Worm (Caenorhabditis elegans) whole organism, L4 larva: ENCODE data around the gene C06C3.10.
A peak's percentile ranks its signal among the peaks of the same experiment; 100 is the strongest.

Source experiments
- D1046.2 ChIP-seq: fragments of 200-800 bp; sonication (Bioruptor generic); IDR thresholded peaks from 2 replicates; pipeline ENCODE4 v1.3.6; 2022; ENCODE audit warnings: missing genetic modification characterization, missing compliant biosample characterization
- F26F4.8 ChIP-seq: fragments of 200-800 bp; sonication (Bioruptor generic); conservative IDR thresholded peaks from 2 replicates; pipeline ENCODE4 v1.3.6; 2022; ENCODE audit warnings: missing genetic modification characterization, missing compliant biosample characterization
- F37D6.2 ChIP-seq: sonication (generic microtip); optimal IDR thresholded peaks from 2 replicates; lab custom pipeline; 2016; ENCODE audit warnings: mild to moderate bottlenecking, missing genetic modification characterization, missing compliant biosample characterization
- F44E2.7 ChIP-seq: fragments of 200-800 bp; sonication (Bioruptor generic); IDR thresholded peaks from 2 replicates; pipeline ENCODE4 v2.1.2; 2022; ENCODE audit warnings: missing genetic modification characterization, missing compliant biosample characterization
- R02D3.7 ChIP-seq: fragments of 150-350 bp; sonication (generic microtip); optimal IDR thresholded peaks from 3 replicates; lab custom pipeline; 2014; ENCODE audit warnings: missing biosample characterization, missing genetic modification characterization
- T20F7.1 ChIP-seq: fragments of 200-800 bp; sonication (Bioruptor generic); optimal IDR thresholded peaks from 2 replicates; lab custom pipeline; 2018; ENCODE audit warnings: mild to moderate bottlenecking, missing genetic modification characterization, missing compliant biosample characterization
- Y48G9A.11 ChIP-seq: fragments of 200-800 bp; sonication (Bioruptor generic); IDR thresholded peaks from 2 replicates; pipeline ENCODE4 v1.3.6; 2022; ENCODE audit warnings: missing genetic modification reagents, missing genetic modification characterization, missing compliant biosample characterization
- Y5F2A.4 ChIP-seq: fragments of 200-800 bp; sonication (Bioruptor generic); optimal IDR thresholded peaks from 2 replicates; lab custom pipeline; 2018; ENCODE audit warnings: mild to moderate bottlenecking, missing genetic modification characterization, missing compliant biosample characterization
- Y75B8A.6 ChIP-seq: fragments of 200-800 bp; sonication (Bioruptor generic); IDR thresholded peaks from 2 replicates; pipeline ENCODE4 v1.3.6; 2022; ENCODE audit warnings: missing genetic modification reagents, missing genetic modification characterization, missing compliant biosample characterization
- ZK546.5 ChIP-seq, 2 experiments: sonication (generic microtip); optimal IDR thresholded peaks; 2 replicates each; lab custom pipeline; 2017; ENCODE audit warnings: missing biosample characterization in 2 of 2, missing genetic modification characterization in 2 of 2
- ceh-20 ChIP-seq: fragments of 200-800 bp; sonication (Bioruptor generic); IDR thresholded peaks from 2 replicates; pipeline ENCODE4 v1.3.6; 2022; ENCODE audit warnings: missing genetic modification reagents, missing genetic modification characterization, missing compliant biosample characterization
- ceh-32 ChIP-seq: sonication (generic microtip); optimal IDR thresholded peaks from 2 replicates; lab custom pipeline; 2016; ENCODE audit warnings: mild to moderate bottlenecking, missing genetic modification characterization, missing compliant biosample characterization; ENCODE audit not compliant: poor library complexity
- ceh-44 ChIP-seq: fragments of 200-800 bp; sonication (Bioruptor generic); IDR thresholded peaks from 2 replicates; pipeline ENCODE4 v1.3.6; 2022; ENCODE audit warnings: missing genetic modification reagents, missing genetic modification characterization, missing compliant biosample characterization
- ceh-82 ChIP-seq: sonication (generic microtip); optimal IDR thresholded peaks from 2 replicates; lab custom pipeline; 2017; ENCODE audit warnings: missing biosample characterization, missing genetic modification characterization
- cey-2 ChIP-seq: sonication (generic microtip); optimal IDR thresholded peaks from 3 replicates; lab custom pipeline; 2017; ENCODE audit warnings: missing genetic modification characterization, mild to moderate bottlenecking, missing compliant biosample characterization, antibody characterized with exemption, borderline replicate concordance; ENCODE audit not compliant: insufficient read depth
- ctbp-1 ChIP-seq: fragments of 200-800 bp; sonication (Bioruptor generic); IDR thresholded peaks from 2 replicates; pipeline ENCODE4 v1.3.6; 2022; ENCODE audit warnings: missing genetic modification reagents, missing genetic modification characterization, missing compliant biosample characterization
- daf-8 ChIP-seq: fragments of 200-800 bp; sonication (Bioruptor generic); IDR thresholded peaks from 2 replicates; pipeline ENCODE4 v1.3.6; 2022; ENCODE audit warnings: missing genetic modification characterization, missing compliant biosample characterization
- dmd-6 ChIP-seq: fragments of 200-800 bp; sonication (Bioruptor generic); IDR thresholded peaks from 2 replicates; pipeline ENCODE4 v1.3.6; 2022; ENCODE audit warnings: missing genetic modification reagents, missing genetic modification characterization, missing compliant biosample characterization
- fkh-10 ChIP-seq: fragments of 150-350 bp; optimal IDR thresholded peaks from 2 replicates; lab custom pipeline; 2014; ENCODE audit warnings: missing biosample characterization, missing genetic modification reagents, missing genetic modification characterization
- hif-1 ChIP-seq, 2 experiments: sonication (generic microtip); optimal IDR thresholded peaks; 2 replicates each; lab custom pipeline; 2016 to 2017; ENCODE audit warnings: missing compliant biosample characterization in 2 of 2, missing genetic modification characterization in 2 of 2, missing genetic modification reagents in 2 of 2, missing genotype in 2 of 2, mild to moderate bottlenecking in 1 of 2
- hlh-11 ChIP-seq: fragments of 200-800 bp; sonication (Bioruptor generic); optimal IDR thresholded peaks from 2 replicates; lab custom pipeline; 2018; ENCODE audit warnings: mild to moderate bottlenecking, missing genetic modification characterization, missing compliant biosample characterization
- hlh-30 ChIP-seq: sonication (generic microtip); optimal IDR thresholded peaks from 2 replicates; lab custom pipeline; 2017; ENCODE audit warnings: antibody characterized with exemption, mild to moderate bottlenecking, missing genetic modification characterization, missing compliant biosample characterization; ENCODE audit not compliant: insufficient read depth
- hmg-1.1 ChIP-seq: fragments of 200-800 bp; sonication (Bioruptor generic); IDR thresholded peaks from 2 replicates; pipeline ENCODE4 v1.3.6; 2022; ENCODE audit warnings: missing genetic modification reagents, missing genetic modification characterization, missing compliant biosample characterization
- lin-29 ChIP-seq: fragments of 200-800 bp; sonication (Bioruptor generic); IDR thresholded peaks from 2 replicates; pipeline ENCODE4 v1.3.6; 2022; ENCODE audit warnings: missing genetic modification reagents, missing genetic modification characterization, missing compliant biosample characterization
- lir-3 ChIP-seq: sonication (generic microtip); optimal IDR thresholded peaks from 2 replicates; lab custom pipeline; 2016; ENCODE audit warnings: mild to moderate bottlenecking, missing genetic modification characterization, missing compliant biosample characterization
- lsy-2 ChIP-seq, 2 experiments: fragments of 150-350 bp in 1 of 2; sonication (generic microtip) in 1 of 2; optimal IDR thresholded peaks; 2 replicates each; lab custom pipeline; 2014 to 2017; ENCODE audit warnings: missing biosample characterization in 2 of 2, missing genetic modification characterization in 2 of 2
- madf-5 ChIP-seq, 2 experiments: fragments of 200-800 bp; sonication (Bioruptor generic); IDR thresholded peaks; 2 replicates each; pipeline ENCODE4 v1.3.6; 2022; ENCODE audit warnings: missing compliant biosample characterization in 2 of 2, missing genetic modification characterization in 2 of 2
- mdl-1 ChIP-seq, 2 experiments: fragments of 150-350 bp in 1 of 2; sonication (generic microtip) in 1 of 2; optimal IDR thresholded peaks; 2 replicates each; lab custom pipeline; 2014 to 2017; ENCODE audit warnings: missing biosample characterization in 2 of 2, missing genetic modification characterization in 2 of 2
- mep-1 ChIP-seq: fragments of 150-350 bp; sonication (generic microtip); optimal IDR thresholded peaks from 3 replicates; lab custom pipeline; 2014; ENCODE audit warnings: missing biosample characterization, missing genetic modification characterization
- nhr-10 ChIP-seq: fragments of 150-350 bp; optimal IDR thresholded peaks from 2 replicates; lab custom pipeline; 2014; ENCODE audit warnings: missing biosample characterization, missing genetic modification characterization
- nhr-111 ChIP-seq: fragments of 200-800 bp; sonication (Bioruptor generic); optimal IDR thresholded peaks from 2 replicates; lab custom pipeline; 2018; ENCODE audit warnings: mild to moderate bottlenecking, missing genetic modification characterization, missing compliant biosample characterization
- nhr-48 ChIP-seq: sonication (generic microtip); optimal IDR thresholded peaks from 2 replicates; lab custom pipeline; 2016; ENCODE audit warnings: mild to moderate bottlenecking, missing genetic modification characterization, missing compliant biosample characterization
- nhr-6 ChIP-seq: fragments of 150-350 bp; optimal IDR thresholded peaks from 2 replicates; lab custom pipeline; 2014; ENCODE audit warnings: missing biosample characterization, missing genetic modification characterization
- nhr-77 ChIP-seq: fragments of 150-350 bp; optimal IDR thresholded peaks from 2 replicates; lab custom pipeline; 2014; ENCODE audit warnings: missing biosample characterization, missing genetic modification characterization
- pha-4 ChIP-seq, 2 experiments: fragments of 150-350 bp in 1 of 2; fragments of 200-800 bp in 1 of 2; sonication (Bioruptor generic) in 1 of 2; IDR thresholded peaks in 1 of 2; optimal IDR thresholded peaks in 1 of 2; 2 replicates each; pipeline versions ENCODE4 v1.3.6 to Lab custom; 2014 to 2022; ENCODE audit warnings: missing genetic modification characterization in 2 of 2, missing genetic modification reagents in 2 of 2, missing biosample characterization in 1 of 2, missing compliant biosample characterization in 1 of 2
- php-3 ChIP-seq: fragments of 200-800 bp; sonication (Bioruptor generic); IDR thresholded peaks from 2 replicates; pipeline ENCODE4 v1.3.6; 2022; ENCODE audit warnings: missing genetic modification reagents, missing genetic modification characterization, missing compliant biosample characterization
- pqm-1 ChIP-seq: sonication (generic microtip); optimal IDR thresholded peaks from 2 replicates; lab custom pipeline; 2017; ENCODE audit warnings: missing biosample characterization, missing genetic modification characterization
- rbr-2 ChIP-seq: sonication (generic microtip); optimal IDR thresholded peaks from 2 replicates; lab custom pipeline; 2016; ENCODE audit warnings: missing genotype, missing genetic modification characterization, missing compliant biosample characterization
- skn-1 ChIP-seq: fragments of 150-350 bp; optimal IDR thresholded peaks from 2 replicates; lab custom pipeline; 2014; ENCODE audit warnings: missing biosample characterization, missing genetic modification characterization
- snpc-1.2 ChIP-seq: fragments of 200-800 bp; sonication (Bioruptor generic); IDR thresholded peaks from 2 replicates; pipeline ENCODE4 v1.3.6; 2022; ENCODE audit warnings: missing genetic modification reagents, missing genetic modification characterization, missing compliant biosample characterization
- spr-1 ChIP-seq: sonication (generic microtip); optimal IDR thresholded peaks from 2 replicates; lab custom pipeline; 2016; ENCODE audit warnings: mild to moderate bottlenecking, missing genetic modification characterization, missing compliant biosample characterization
- spr-3 ChIP-seq: fragments of 200-800 bp; sonication (Bioruptor generic); optimal IDR thresholded peaks from 2 replicates; lab custom pipeline; 2018; ENCODE audit warnings: mild to moderate bottlenecking, missing genetic modification characterization, missing compliant biosample characterization
- tag-97 ChIP-seq: fragments of 200-800 bp; sonication (Bioruptor generic); IDR thresholded peaks from 2 replicates; pipeline ENCODE4 v1.3.6; 2022; ENCODE audit warnings: missing genetic modification characterization, missing compliant biosample characterization
- tra-1 ChIP-seq: fragments of 200-800 bp; sonication (Bioruptor generic); IDR thresholded peaks from 2 replicates; pipeline ENCODE4 v1.3.6; 2022; ENCODE audit warnings: missing genetic modification reagents, missing genetic modification characterization, missing compliant biosample characterization
- unc-130 ChIP-seq: sonication (generic microtip); optimal IDR thresholded peaks from 2 replicates; lab custom pipeline; 2016; ENCODE audit warnings: missing genetic modification reagents, missing genetic modification characterization, missing compliant biosample characterization
- vab-7 ChIP-seq: fragments of 200-800 bp; sonication (Bioruptor generic); IDR thresholded peaks from 2 replicates; pipeline ENCODE4 v1.3.6; 2022; ENCODE audit warnings: missing genetic modification reagents, missing genetic modification characterization, missing compliant biosample characterization
- zfp-3 ChIP-seq: fragments of 200-800 bp; sonication (Bioruptor generic); conservative IDR thresholded peaks from 2 replicates; pipeline ENCODE4 v1.3.6; 2022; ENCODE audit warnings: missing genetic modification reagents, missing genetic modification characterization, missing compliant biosample characterization
- zip-2 ChIP-seq: fragments of 150-350 bp; optimal IDR thresholded peaks from 2 replicates; lab custom pipeline; 2014; ENCODE audit warnings: missing biosample characterization, missing genetic modification characterization
- ztf-7 ChIP-seq: fragments of 150-350 bp; optimal IDR thresholded peaks from 2 replicates; lab custom pipeline; 2014; ENCODE audit warnings: missing biosample characterization, missing genetic modification characterization

C06C3.10 gene

ce11 chrII:9356723-9357122 is 20.3 kb downstream of the C06C3.10 start (continued):
- TF ChIP-seq ZK546.5 (tag; optimal IDR thresholded peaks at IDR 0.05; lab: Kevin White, UChicago) (no peak), nhr-10 (tag; lab: Kevin White, UChicago) (no peak), dmd-6 (GFP tag; lab: Robert Waterston, UW) (peak; percentile 28; the same call in 1 of the 2 replicates), cey-2 (tag; lab: Kevin White, UChicago) (no peak), pha-4 (GFP tag; IDR thresholded peaks at IDR 0.05; lab: Robert Waterston, UW) (0 out of 2 replicates have a peak, but pooled peaks have one; percentile 30), pha-4 (tag; optimal IDR thresholded peaks at IDR 0.05; lab: Kevin White, UChicago) (no peak), skn-1 (tag; lab: Kevin White, UChicago) (no peak), hmg-1.1 (GFP tag; lab: Robert Waterston, UW) (peak; percentile 78)

DNA sequence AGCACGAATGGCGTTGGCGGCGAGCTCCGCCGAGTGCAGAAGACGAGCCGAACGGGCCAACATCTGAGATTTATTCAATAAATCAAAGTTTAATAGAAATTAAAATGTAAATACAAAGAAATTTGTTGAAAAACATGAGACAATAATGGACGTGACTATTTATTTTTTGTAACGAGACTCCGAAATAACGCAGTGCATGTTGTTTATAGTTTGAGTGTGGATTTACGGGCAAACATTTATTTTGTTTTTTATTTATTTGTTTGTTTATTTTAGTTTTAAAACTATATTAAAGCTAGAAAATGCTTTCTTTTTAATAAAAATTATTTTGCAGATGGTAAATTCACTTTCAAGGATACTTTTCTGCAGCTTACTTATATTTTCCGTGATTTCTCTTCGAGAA is 24.4 kb downstream of the C06C3.10 start, which contains the start of the genes sdhb-1 and cup-15:
Gene sdhb-1 (minus strand): TSS at position 63 of the 400 bp plus-strand sequence.
Gene cup-15 (plus strand): TSS at position 332 of the 400 bp plus-strand sequence.
- TF ChIP-seq ctbp-1 (GFP tag; lab: Robert Waterston, UW) (no peak), ztf-7 (tag; lab: Kevin White, UChicago) (no peak), nhr-111 (GFP tag; lab: Kevin White, UChicago) (no peak), ceh-20 (no peak), mdl-1 (tag; optimal IDR thresholded peaks at IDR 0.05; lab: Kevin White, UChicago) (no peak), fkh-10 (GFP tag; lab: Kevin White, UChicago) (no peak), F37D6.2 (no peak), vab-7 (no peak), lsy-2 (tag; optimal IDR thresholded peaks at IDR 0.05; lab: Kevin White, UChicago) (peak in 1 of 2 experiments; percentile 41), hlh-11 (tag; lab: Kevin White, UChicago) (no peak), hif-1 (tag; optimal IDR thresholded peaks at IDR 0.05; lab: Kevin White, UChicago) (peak in 1 of 2 experiments; percentile 88), lin-29 (GFP tag; lab: Robert Waterston, UW) (no peak), tra-1 (no peak), spr-3 (no peak), pqm-1 (tag; lab: Kevin White, UChicago) (no peak), Y5F2A.4 (GFP tag; lab: Kevin White, UChicago) (no peak), php-3 (GFP tag; lab: Robert Waterston, UW) (no peak), unc-130 (no peak), spr-1 (tag; lab: Kevin White, UChicago) (no peak), snpc-1.2 (GFP tag; lab: Robert Waterston, UW) (no peak), daf-8 (no peak), nhr-48 (tag; lab: Kevin White, UChicago) (no peak), ceh-82 (tag; lab: Kevin White, UChicago) (no peak), madf-5 (GFP tag; IDR thresholded peaks at IDR 0.05; lab: Robert Waterston, UW) (no peak), hlh-30 (tag; lab: Kevin White, UChicago) (peak; percentile 25), nhr-77 (peak; percentile 3), D1046.2 (GFP tag; lab: Robert Waterston, UW) (no peak), zip-2 (tag; lab: Kevin White, UChicago) (no peak), Y75B8A.6 (no peak), R02D3.7 (tag; lab: Kevin White, UChicago) (peak; percentile 76), ceh-44 (no peak), tag-97 (GFP tag; lab: Robert Waterston, UW) (no peak), nhr-6 (no peak), mep-1 (tag; lab: Kevin White, UChicago) (no peak), zfp-3 (GFP tag; lab: Robert Waterston, UW) (no peak), lir-3 (tag; lab: Kevin White, UChicago) (no peak), T20F7.1 (GFP tag; lab: Kevin White, UChicago) (peak; percentile 91), rbr-2 (tag; lab: Kevin White, UChicago) (no peak), F26F4.8 (GFP tag; lab: Robert Waterston, UW) (no peak), hmg-1.1 (GFP tag; lab: Robert Waterston, UW) (no peak), Y48G9A.11 (GFP tag; lab: Robert Waterston, UW) (peak; percentile 73), ceh-32 (tag; lab: Kevin White, UChicago) (no peak), F44E2.7 (GFP tag; lab: Robert Waterston, UW) (no peak)
